Fruit fly (Drosophila melanogaster): Measurements from ENCODE around the gene CG7884.

CG7884 gene

DNA sequence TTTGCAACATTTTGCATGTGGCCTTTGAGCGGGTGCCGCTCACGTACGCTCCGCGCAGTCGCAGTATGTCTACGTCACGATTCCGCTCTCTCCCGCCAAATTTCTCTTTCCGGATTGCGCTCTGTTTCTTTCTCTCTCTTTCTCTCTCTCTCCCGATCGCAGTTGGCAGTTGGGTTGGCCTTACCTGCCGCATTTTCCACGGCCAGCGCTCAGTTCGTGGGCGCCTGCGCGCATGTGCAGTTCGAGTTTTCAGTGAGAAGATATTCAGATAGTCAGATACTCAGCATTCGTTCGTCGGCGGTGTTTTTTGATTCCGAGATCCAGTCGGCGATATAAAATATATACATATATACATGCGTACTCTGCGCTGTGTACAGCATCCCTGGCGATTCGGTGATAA is at the start of gene CG7884:
Gene CG7884, plus strand, starts transcription at position 208 of the 400 bp plus-strand sequence.
- TF ChIP-seq CG8478 (optimal IDR thresholded peaks at IDR 0.05), result no peak
- TF ChIP-seq CTCF (optimal IDR thresholded peaks at IDR 0.05), result no peak

DNA sequence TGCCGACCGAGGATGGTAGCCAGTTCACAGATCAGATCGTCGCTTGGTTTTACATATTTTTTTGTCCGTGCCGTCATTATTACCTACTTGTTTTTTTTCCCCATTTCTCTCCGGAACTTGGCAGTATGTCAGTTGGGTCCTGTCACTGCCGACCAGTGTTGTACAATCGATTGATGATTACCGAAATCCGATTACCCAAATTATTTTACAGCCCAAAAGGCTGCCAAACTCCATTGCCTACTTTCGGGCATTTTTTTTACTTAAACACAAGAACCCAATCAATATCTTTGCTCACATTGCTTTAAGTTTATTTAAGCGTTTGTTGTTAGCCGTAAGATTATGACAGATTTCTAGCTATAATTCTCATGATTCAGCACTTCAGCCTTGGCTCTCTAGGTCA is 49.6 kb upstream of the CG7884 start, which contains the start of gene Inx5:
Gene Inx5, minus strand, starts transcription at position 93 of the 400 bp plus-strand sequence.
- TF ChIP-seq CTCF (optimal IDR thresholded peaks at IDR 0.05) (peak in 1 of 2 experiments; percentile 16), CG8478 (optimal IDR thresholded peaks at IDR 0.05) (no peak)

DNA sequence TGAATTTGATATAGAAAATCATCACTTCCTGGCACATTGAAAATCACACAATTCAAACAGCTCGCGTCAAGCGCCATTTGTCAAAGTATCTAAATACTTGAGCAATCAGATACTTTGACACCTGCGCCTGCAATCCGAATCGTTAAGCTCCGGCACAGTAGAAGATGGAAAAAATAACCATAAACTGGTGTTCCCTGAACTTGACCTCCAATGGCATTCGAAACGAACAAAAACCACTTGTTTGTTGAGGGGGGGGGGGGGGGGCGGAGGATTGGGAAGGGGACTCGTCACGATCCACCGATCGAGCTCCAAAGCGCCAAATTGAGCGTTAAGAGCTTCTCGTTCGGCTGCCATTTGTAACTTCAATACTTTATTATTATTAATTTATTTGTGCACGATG is 48.5 kb upstream of the CG7884 start:
- TF ChIP-seq CTCF (optimal IDR thresholded peaks at IDR 0.05), result no peak

DNA sequence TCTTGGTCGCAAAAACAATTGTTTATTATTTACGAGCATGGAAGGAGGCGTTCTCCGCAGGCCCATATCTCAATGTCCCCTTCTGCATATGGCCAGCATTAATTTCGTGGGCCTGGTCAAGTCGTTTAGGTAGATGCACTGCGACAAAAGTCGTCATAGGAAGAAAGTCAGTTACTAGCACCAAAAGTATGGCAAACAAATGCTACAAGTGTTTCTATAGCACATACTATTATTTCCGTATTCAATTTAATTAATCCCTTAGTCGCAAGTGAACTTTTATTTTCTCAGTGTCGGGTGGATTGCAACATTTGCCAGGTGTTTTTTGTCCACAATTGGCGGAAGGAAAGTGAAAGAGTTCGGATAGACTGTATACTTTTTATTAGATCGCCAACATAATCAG is 47.5 kb upstream of the CG7884 start:
- TF ChIP-seq CTCF (optimal IDR thresholded peaks at IDR 0.05) (no peak), CG8478 (optimal IDR thresholded peaks at IDR 0.05) (no peak)

DNA sequence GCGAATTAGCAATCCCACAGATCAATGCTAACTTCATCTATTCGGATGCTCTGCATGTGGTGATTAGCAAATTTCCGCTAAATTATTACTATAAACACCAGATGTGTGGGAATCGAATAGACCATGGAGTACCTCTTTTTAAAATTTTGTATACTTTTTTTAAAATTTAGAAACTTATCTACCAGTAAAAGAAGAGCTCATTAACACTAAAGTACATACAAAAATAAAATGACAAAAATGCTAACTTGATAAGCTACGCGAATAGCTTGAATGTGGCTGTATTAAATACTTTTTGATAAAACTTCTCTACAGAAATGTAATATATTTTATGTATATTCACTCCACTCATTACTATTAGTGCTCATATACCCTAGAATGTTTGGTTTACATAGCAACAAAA is 46.3 kb upstream of the CG7884 start:
- TF ChIP-seq CG8478 (optimal IDR thresholded peaks at IDR 0.05), result no peak
- no peak for TF ChIP-seq CTCF (optimal IDR thresholded peaks at IDR 0.05)

DNA sequence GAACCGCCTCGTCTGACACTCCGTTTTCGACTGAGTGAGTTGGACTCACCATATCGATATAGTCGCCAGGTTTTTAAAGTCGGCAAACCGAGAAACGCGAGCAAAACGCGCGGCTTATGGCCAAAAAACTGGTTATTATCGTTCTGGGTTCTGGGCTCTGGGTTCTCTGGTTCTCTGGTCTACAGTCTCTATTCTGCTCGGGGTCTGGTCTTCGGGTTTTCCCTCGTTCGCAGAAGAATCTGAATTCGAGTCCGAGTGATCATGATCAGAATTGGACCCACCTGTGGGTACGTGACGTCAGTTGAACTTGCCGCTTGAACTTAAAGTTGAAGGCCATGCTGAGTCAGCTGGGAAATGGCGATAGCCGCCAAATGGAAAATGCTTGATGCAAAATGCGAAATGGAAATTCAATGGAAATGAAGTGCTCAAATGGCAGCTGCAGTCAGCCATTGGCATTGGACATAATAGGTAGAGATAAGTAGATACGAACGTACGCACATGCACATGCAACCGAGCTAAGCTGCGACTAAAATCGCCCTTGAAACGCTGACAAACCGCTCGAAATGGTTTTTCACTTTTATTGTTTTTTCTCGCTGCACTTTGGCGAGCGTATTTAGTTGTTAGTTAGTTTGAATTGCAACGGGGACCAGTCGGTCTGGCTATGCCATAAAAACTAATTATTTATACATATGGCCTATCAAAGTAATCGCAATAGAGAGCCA is 45.4 kb upstream of the CG7884 start, which contains the start of gene CG33939:
Gene CG33939, minus strand, starts transcription at position 51 of the 722 bp plus-strand sequence.
- TF ChIP-seq CTCF (optimal IDR thresholded peaks at IDR 0.05) (no peak), CG8478 (optimal IDR thresholded peaks at IDR 0.05) (no peak)

DNA sequence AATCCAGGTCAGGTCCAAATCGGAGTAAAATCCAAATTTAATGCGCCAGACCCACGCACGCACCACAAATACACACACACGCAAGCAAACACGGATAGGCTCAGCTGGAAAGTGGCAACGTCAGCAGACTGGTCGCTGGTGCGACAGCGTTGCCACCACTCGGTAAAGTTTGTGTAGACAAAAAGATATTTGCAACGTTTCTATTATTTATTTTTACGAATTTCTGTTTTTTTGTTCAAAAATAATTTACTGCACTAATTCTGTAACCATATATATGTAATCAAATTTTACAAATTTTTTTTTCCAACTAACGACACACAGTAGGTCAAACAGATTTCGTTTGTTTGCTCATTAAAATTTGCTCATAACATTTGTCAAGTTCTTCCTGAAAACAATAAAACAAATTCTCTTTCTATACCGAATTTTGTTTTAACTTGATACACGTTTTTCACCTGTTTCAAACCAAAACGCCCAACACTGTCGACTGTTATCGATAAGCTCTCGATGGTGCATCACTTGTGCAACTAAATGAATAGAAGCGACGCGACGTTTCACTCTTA is 40.6 kb upstream of the CG7884 start, which contains the start of the genes CG7556 and CG7453:
Gene CG7556, minus strand, starts transcription at position 135 of the 560 bp plus-strand sequence.
Gene CG7453, plus strand, starts transcription at position 478 of the 560 bp plus-strand sequence.
- no peak for TF ChIP-seq CTCF (optimal IDR thresholded peaks at IDR 0.05)
- TF ChIP-seq CG8478 (optimal IDR thresholded peaks at IDR 0.05), result no peak

DNA sequence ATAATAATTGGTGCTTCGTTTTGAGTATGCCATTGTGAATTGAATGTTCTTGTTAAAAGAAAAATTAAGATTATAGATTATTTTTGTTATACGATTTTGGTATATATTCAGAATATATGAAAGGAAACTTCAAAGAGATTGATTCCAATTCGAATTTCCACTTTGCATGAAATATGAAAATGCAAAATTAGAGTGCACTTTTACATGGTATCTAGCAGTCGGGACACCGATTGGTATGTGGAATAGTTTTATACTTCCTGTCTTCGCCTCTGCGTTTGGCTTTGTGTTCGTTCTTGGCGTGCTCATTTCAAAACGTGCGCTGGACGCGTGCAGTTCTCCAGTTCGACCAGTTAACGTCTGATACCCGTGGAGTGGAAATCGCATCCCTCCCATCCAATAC is 37.3 kb upstream of the CG7884 start, which contains the start of gene CG33253:
Gene CG33253, plus strand, starts transcription at position 301 of the 400 bp plus-strand sequence.
- TF ChIP-seq CTCF (optimal IDR thresholded peaks at IDR 0.05) (no peak), CG8478 (optimal IDR thresholded peaks at IDR 0.05) (no peak)

DNA sequence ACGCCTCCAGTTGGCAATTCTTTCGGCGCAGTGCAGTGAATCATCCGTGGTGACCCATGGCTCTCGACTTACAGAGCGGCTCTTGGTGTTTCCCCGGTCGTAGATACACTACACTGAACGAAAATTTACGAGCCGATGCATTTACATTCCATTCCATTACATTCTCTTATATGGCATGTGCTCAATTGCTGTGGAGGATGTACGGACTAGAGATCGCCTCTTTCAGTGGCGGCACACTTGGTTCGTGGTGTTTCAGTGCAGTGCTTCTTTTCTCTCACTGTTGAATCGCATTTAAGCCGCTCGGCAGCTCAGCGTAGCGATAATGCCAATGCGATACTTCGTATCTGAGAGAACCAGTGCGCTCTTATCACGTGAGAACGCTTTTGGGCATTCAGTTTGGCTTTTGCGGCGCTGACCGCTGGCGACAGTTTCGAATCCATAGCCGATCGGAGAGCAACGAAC is 32.8 kb upstream of the CG7884 start, which contains the start of gene Mec2:
Gene Mec2, plus strand, starts transcription at position 412 of the 462 bp plus-strand sequence.
- TF ChIP-seq CTCF (optimal IDR thresholded peaks at IDR 0.05), result no peak
- TF ChIP-seq CG8478 (optimal IDR thresholded peaks at IDR 0.05), result no peak

DNA sequence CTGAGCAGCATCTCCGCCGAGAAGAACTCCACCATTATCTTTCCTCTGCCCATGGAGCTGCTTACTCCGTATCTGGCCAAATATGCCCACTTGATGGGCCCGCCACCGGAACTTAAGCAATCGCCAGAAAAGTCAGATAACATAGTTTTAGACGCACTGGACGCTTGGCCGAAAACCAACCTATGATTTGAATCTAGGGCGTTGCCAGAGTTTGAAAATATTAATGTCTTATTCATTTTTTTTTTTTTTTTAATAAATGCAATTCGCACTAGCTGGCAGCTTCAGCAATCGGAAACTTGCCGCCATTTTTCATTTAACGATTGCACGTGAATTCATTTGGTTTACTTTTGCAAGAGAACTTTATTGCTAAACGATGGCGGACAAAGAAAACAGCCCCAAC is 30.5 kb upstream of the CG7884 start, which contains the start of gene HP1D3csd:
Gene HP1D3csd, plus strand, starts transcription at position 312 of the 400 bp plus-strand sequence.
- peak in 1 of 2 experiments; percentile 49 for TF ChIP-seq CTCF (optimal IDR thresholded peaks at IDR 0.05)
- no peak for TF ChIP-seq CG8478 (optimal IDR thresholded peaks at IDR 0.05)

DNA sequence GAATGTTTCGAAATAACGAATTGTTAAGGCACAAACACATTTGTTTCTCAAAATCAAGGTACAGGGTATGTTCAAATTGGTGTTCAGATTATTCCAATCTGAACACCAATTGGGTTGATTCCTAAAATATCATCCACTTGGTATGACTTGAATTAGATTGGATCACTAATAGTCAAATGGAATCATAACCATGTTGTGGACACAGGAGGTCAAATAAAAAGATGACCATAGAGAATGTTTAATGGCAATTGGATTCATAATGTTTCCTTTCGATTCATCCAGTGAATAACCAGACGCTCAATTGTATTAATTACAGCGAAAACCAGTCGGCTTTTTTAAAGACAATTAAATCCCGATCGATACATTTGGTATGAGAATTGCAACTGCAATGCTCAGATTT is 29.4 kb upstream of the CG7884 start:
- no peak for TF ChIP-seq CG8478 (optimal IDR thresholded peaks at IDR 0.05)
- no peak for TF ChIP-seq CTCF (optimal IDR thresholded peaks at IDR 0.05)

DNA sequence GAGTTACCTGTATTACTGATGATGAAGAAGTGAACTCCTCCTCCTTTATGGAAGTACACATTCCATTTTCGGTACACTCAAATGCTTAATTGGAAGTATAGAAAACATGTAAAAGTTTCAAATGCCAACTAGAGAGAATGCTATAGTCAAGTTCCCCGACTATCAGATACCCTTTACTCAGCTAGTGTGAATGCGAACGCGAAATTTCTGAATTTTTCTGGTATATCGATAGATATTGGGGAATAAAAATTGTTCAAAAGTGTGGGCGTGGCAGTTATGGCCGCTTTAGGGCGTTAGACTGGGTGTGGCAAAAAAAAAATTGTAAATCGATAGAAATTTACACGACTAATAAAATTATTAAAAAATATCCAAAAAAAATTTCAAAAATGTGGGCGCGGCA is 28.8 kb upstream of the CG7884 start:
- TF ChIP-seq CTCF (optimal IDR thresholded peaks at IDR 0.05) (no peak), CG8478 (optimal IDR thresholded peaks at IDR 0.05) (no peak)

DNA sequence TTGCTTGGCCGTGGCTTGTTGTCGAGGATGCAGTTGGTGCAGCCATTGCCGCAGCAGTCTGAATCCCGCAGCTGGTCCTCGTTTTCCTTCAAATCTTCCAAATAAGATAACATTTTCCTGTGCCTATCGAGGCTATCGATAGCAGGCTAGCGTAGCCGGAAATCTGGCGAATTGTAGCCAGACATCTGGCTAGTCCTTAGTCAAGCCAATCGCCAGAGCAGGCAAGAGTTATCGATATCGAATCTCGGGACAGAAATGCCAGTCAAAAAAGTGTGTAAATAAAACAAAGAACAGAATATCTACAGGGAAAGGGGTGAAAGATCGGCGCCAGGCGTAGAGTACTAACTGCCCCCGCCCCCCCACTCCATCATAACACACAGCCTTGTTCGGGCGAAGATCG is 27.1 kb upstream of the CG7884 start, which contains the start of the genes CG7914 and CG14194:
Gene CG7914, minus strand, starts transcription at position 113 of the 400 bp plus-strand sequence.
Gene CG14194, plus strand, starts transcription at position 220 of the 400 bp plus-strand sequence.
- TF ChIP-seq CTCF (optimal IDR thresholded peaks at IDR 0.05), result peak in 1 of 2 experiments; percentile 4
- no peak for TF ChIP-seq CG8478 (optimal IDR thresholded peaks at IDR 0.05)

DNA sequence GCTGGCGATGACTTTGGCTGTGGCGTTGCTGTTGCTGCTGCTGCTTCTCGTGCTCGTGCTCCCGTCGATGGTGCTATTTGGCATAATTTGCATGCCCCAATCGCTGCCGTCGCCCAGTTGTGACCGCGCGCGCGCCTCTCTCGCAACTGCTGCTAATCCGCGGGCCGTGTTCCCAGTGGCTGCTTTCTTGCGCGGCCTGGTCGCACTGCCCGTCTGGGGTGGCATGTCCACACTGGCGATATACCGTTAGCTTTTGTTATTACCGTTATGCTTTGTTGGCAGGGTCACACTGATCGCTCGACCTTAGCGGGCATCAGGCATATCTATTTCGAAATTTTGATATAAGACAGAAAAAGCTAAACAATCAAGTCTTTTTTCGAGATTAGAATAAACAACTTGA is 18.8 kb upstream of the CG7884 start, which contains the start of gene CG7990:
Gene CG7990, minus strand, starts transcription at position 350 of the 400 bp plus-strand sequence.
- TF ChIP-seq CG8478 (optimal IDR thresholded peaks at IDR 0.05) (no peak), CTCF (optimal IDR thresholded peaks at IDR 0.05) (no peak)

DNA sequence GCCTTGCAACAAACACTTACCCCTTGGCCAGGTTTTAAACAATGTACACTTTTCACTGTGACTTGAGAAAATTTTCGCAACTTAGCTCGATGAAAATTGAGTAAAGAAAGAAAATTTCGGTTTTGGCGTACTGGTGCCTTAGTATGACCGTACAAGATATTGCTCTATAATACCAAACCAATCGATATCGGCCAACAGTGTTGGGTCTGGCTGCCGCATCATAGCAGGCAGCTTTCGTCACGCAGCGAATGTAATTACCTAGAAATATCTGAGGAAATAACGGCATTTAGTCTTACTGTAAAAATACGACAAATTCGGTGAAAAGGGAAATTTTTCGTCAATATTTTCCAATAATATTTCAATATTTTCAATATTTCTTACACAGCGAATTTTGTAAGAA is 12.4 kb upstream of the CG7884 start, which contains the start of gene Ulp1:
Gene Ulp1, minus strand, starts transcription at position 174 of the 400 bp plus-strand sequence.
- TF ChIP-seq CTCF (optimal IDR thresholded peaks at IDR 0.05) (peak; percentile 58 to 67), CG8478 (optimal IDR thresholded peaks at IDR 0.05) (no peak)

All from S2 (cell line).